Worm (Caenorhabditis elegans) whole organism, mixed stage, embryonic: ENCODE data around the gene Y75D11A.2.
"Not testable (repeated sequence)": the region's sequence is repeated elsewhere in the genome, so short reads cannot be mapped to it uniquely, and the experiment has no call there.

Experiments
- bed-3 ChIP-seq: fragments of 200-800 bp; sonication (Bioruptor generic); optimal IDR thresholded peaks from 3 replicates; lab custom pipeline; 2018; ENCODE audit warnings: mild to moderate bottlenecking, missing genetic modification characterization, moderate library complexity, missing compliant biosample characterization
- elt-3 ChIP-seq: fragments of 150-350 bp; optimal IDR thresholded peaks from 2 replicates; lab custom pipeline; 2014; ENCODE audit warnings: missing biosample characterization, missing genetic modification characterization
- nhr-237 ChIP-seq: fragments of 150-350 bp; optimal IDR thresholded peaks from 2 replicates; lab custom pipeline; 2014; ENCODE audit warnings: missing biosample characterization, missing genetic modification characterization
- nhr-28 ChIP-seq: fragments of 150-350 bp; optimal IDR thresholded peaks from 2 replicates; lab custom pipeline; 2014; ENCODE audit warnings: missing biosample characterization, missing genetic modification characterization
- nhr-76 ChIP-seq: sonication (generic microtip); optimal IDR thresholded peaks from 2 replicates; lab custom pipeline; 2017; ENCODE audit warnings: missing biosample characterization, missing genetic modification characterization
- sptf-1 ChIP-seq: sonication (generic microtip); optimal IDR thresholded peaks from 2 replicates; lab custom pipeline; 2017; ENCODE audit warnings: mild to moderate bottlenecking, missing genetic modification characterization, moderate library complexity, missing compliant biosample characterization
- zip-8 ChIP-seq: fragments of 150-350 bp; optimal IDR thresholded peaks from 2 replicates; lab custom pipeline; 2014; ENCODE audit warnings: missing biosample characterization, missing genetic modification characterization
- ztf-11 ChIP-seq: fragments of 150-350 bp; optimal IDR thresholded peaks from 2 replicates; lab custom pipeline; 2014; ENCODE audit warnings: missing biosample characterization, missing genetic modification characterization

- TF ChIP-seq zip-8 (tag; lab: Kevin White, UChicago); nhr-28 (tag; lab: Kevin White, UChicago); ztf-11 (tag; lab: Kevin White, UChicago); nhr-237; bed-3 (GFP tag; lab: Kevin White, UChicago); elt-3 (tag; lab: Kevin White, UChicago); nhr-76 (tag; lab: Kevin White, UChicago); sptf-1 (tag; lab: Kevin White, UChicago): not testable (repeated sequence)
Observed at ce11 chrX:1696879-1697278, 45.8 kb upstream of the Y75D11A.2 start, which contains the start of gene C36C9.4.
